Worm (Caenorhabditis elegans) whole organism, early embryonic: ENCODE results near the gene dlat-2.

Experiments used
- B0310.2 ChIP-seq: sonication (generic microtip); optimal IDR thresholded peaks from 2 replicates; lab custom pipeline; 2016; ENCODE audit warnings: mild to moderate bottlenecking, missing genetic modification characterization, missing compliant biosample characterization
- F13C5.2 ChIP-seq: sonication (generic microtip); optimal IDR thresholded peaks from 2 replicates; lab custom pipeline; 2017; ENCODE audit warnings: mild to moderate bottlenecking, missing genetic modification characterization, inconsistent platforms, missing compliant biosample characterization
- aly-1 ChIP-seq: sonication (generic microtip); optimal IDR thresholded peaks from 2 replicates; lab custom pipeline; 2016; ENCODE audit warnings: missing genetic modification characterization, missing compliant biosample characterization
- ama-1 ChIP-seq: fragments of 150-350 bp; optimal IDR thresholded peaks from 2 replicates; lab custom pipeline; 2014
- ceh-13 ChIP-seq: fragments of 200-800 bp; sonication (Bioruptor generic); optimal IDR thresholded peaks from 2 replicates; lab custom pipeline; 2018; ENCODE audit warnings: mild to moderate bottlenecking, missing genetic modification characterization, missing compliant biosample characterization
- ceh-36 ChIP-seq: sonication (generic microtip); optimal IDR thresholded peaks from 2 replicates; lab custom pipeline; 2016; ENCODE audit warnings: missing genetic modification characterization, inconsistent platforms, missing compliant biosample characterization
- ets-7 ChIP-seq: sonication (generic microtip); optimal IDR thresholded peaks from 2 replicates; lab custom pipeline; 2016; ENCODE audit warnings: missing genotype, missing genetic modification characterization, missing compliant biosample characterization
- flt-1 ChIP-seq: fragments of 200-800 bp; sonication (Bioruptor generic); IDR thresholded peaks from 2 replicates; pipeline ENCODE4 v1.3.6; 2022; ENCODE audit warnings: missing genetic modification characterization, missing compliant biosample characterization
- hmbx-1 ChIP-seq: sonication (generic microtip); optimal IDR thresholded peaks from 2 replicates; lab custom pipeline; 2016; ENCODE audit warnings: mild to moderate bottlenecking, missing genetic modification characterization, missing compliant biosample characterization
- hmg-4 ChIP-seq: fragments of 200-800 bp; sonication (Bioruptor generic); optimal IDR thresholded peaks from 2 replicates; lab custom pipeline; 2018; ENCODE audit warnings: mild to moderate bottlenecking, missing genetic modification characterization, missing compliant biosample characterization
- hnd-1 ChIP-seq: sonication (generic microtip); optimal IDR thresholded peaks from 2 replicates; lab custom pipeline; 2016; ENCODE audit warnings: missing genetic modification characterization, missing compliant biosample characterization
- pes-1 ChIP-seq: fragments of 200-800 bp; sonication (Bioruptor generic); IDR thresholded peaks from 2 replicates; pipeline ENCODE4 v1.3.6; 2022; ENCODE audit warnings: missing genetic modification reagents, missing genetic modification characterization, missing compliant biosample characterization
- scrt-1 ChIP-seq: fragments of 200-800 bp; sonication (Bioruptor generic); IDR thresholded peaks from 2 replicates; pipeline ENCODE4 v1.3.6; 2022; ENCODE audit warnings: missing genetic modification characterization, missing compliant biosample characterization
- sea-1 ChIP-seq: fragments of 200-800 bp; sonication (Bioruptor generic); conservative IDR thresholded peaks from 2 replicates; pipeline ENCODE4 v1.3.6; 2022; ENCODE audit warnings: missing genetic modification characterization, missing compliant biosample characterization
- tbx-11 ChIP-seq: fragments of 200-800 bp; sonication (Bioruptor generic); IDR thresholded peaks from 2 replicates; pipeline ENCODE4 v1.3.6; 2022; ENCODE audit warnings: missing genetic modification characterization, missing compliant biosample characterization
- tbx-37 ChIP-seq: fragments of 200-800 bp; sonication (Bioruptor generic); conservative IDR thresholded peaks from 2 replicates; pipeline ENCODE4 v1.3.6; 2022; ENCODE audit warnings: missing genetic modification reagents, missing genetic modification characterization, missing compliant biosample characterization
- tra-4 ChIP-seq: sonication (generic microtip); optimal IDR thresholded peaks from 2 replicates; lab custom pipeline; 2017; ENCODE audit warnings: missing genetic modification characterization, missing compliant biosample characterization

The dlat-2 gene

DNA sequence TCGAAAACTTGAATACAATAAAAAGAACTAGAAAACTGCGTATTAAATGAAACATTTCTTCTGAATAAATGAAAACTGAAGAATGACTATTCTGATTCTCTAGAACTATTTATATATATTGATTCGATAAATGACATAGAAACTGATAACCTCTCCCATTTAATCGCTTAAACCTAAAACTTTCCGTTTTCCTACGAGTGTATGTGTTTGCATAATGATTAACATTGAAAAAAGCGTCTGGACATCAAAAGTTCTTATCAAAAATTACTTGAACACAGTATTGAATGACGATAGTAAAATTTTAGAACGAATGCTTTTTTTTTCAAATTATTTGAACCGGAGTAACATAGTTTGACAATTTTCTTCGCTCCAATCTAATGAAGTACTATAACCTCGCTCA lies 38.2 kb upstream of the dlat-2 start, which contains the start of gene C49C3.9:
TSS of gene C49C3.9 (minus strand) at position 136 of the 400 bp plus-strand sequence.
- no peak for TF ChIP-seq sea-1

DNA sequence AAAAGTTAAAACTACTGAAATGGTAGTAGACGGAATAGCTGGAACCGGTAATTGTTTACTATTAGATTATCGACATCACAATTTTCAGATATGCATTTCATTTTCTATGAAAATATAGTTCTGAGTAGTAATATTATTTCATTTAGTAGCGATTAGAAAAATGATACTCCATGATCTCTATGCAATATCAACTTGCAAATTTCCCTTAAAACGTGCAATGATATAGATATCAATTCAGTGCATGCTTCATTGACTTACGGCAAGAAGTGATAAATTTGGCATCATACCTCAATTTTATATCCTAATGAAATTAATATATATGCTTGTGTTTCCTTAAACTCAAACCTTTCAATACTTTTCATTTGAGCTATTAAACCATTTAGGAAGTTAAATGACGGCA lies 37.8 kb upstream of the dlat-2 start, which contains the start of gene C49C3.21:
TSS of gene C49C3.21 (plus strand) at position 301 of the 400 bp plus-strand sequence.
- TF ChIP-seq B0310.2 (tag; lab: Kevin White, UChicago) (no peak), F13C5.2 (tag; lab: Kevin White, UChicago) (no peak), ama-1 (lab: Kevin White, UChicago) (no peak), ceh-13 (GFP tag; lab: Kevin White, UChicago) (no peak), ets-7 (tag; lab: Kevin White, UChicago) (no peak)

DNA sequence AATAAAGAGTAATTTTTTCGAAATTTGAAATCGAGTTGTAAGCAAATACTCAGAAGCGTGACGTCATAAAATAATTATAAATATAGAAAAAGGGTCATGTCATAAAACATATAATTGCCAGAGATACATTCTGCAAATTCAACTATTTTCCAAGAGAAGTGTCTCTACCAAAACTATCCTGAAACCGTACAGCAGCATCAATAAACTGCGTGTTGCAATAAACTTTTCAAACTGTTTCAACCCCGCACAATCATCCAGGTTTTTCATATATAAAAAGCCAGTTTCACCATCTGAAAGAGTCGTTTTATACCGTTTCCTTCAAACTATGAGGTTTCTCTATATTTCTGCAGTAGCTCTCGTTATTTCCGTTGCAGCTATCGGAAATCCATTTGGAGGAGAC lies 36.9 kb upstream of the dlat-2 start, which contains the start of gene C49C3.11:
TSS of gene C49C3.11 (plus strand) at position 301 of the 400 bp plus-strand sequence.
- TF ChIP-seq hmg-4 (GFP tag; lab: Kevin White, UChicago), result no peak
- TF ChIP-seq ets-7 (tag; lab: Kevin White, UChicago), result no peak
- no peak for TF ChIP-seq tra-4
- no peak for TF ChIP-seq sea-1
- TF ChIP-seq B0310.2 (tag; lab: Kevin White, UChicago), result no peak
- TF ChIP-seq F13C5.2 (tag; lab: Kevin White, UChicago), result no peak
- TF ChIP-seq ceh-36 (tag; lab: Kevin White, UChicago), result no peak
- no peak for TF ChIP-seq aly-1 (tag; lab: Kevin White, UChicago)
- TF ChIP-seq tbx-11 (GFP tag; lab: Robert Waterston, UW), result no peak
- TF ChIP-seq tbx-37, result no peak
- TF ChIP-seq ama-1 (lab: Kevin White, UChicago), result no peak
- TF ChIP-seq ceh-13 (GFP tag; lab: Kevin White, UChicago), result no peak
- TF ChIP-seq scrt-1, result no peak
- no peak for TF ChIP-seq hnd-1 (tag; lab: Kevin White, UChicago)

DNA sequence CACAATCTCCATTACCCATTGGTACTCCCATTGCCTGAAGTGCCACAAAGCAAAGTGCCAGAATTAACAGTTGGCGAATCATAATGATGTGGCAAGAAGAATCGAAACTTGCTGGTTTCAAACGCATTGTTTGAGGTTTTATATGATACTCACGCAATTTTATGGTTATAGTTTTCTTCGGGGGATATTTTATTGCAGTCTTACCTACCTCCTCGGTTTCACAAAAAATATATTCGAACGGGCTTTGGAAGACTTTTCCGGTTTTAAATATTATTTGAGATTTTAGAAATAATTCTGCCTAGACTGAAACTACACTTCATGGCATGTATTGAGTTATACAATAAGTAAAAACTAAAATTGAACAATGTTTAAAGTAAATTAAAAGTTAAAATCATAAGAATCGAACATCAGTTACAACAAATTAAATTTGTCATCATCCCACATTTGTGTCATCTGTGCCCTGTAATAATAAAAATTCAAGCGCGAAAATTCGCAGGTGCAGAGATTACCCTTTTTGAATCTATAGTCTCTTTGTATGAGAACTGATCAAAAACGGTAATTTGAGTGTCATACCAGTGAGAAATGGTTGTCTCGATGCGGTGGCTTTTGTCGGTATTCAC lies 33.7 kb upstream of the dlat-2 start, which contains the start of the genes clec-197 and clec-198:
TSS of gene clec-197 (minus strand) at position 101 of the 620 bp plus-strand sequence.
TSS of gene clec-198 (plus strand) at position 570 of the 620 bp plus-strand sequence.
- TF ChIP-seq B0310.2 (tag; lab: Kevin White, UChicago) (no peak), ceh-13 (GFP tag; lab: Kevin White, UChicago) (no peak), tbx-37 (no peak), ceh-36 (tag; lab: Kevin White, UChicago) (no peak), aly-1 (tag; lab: Kevin White, UChicago) (no peak), ama-1 (lab: Kevin White, UChicago) (no peak), flt-1 (GFP tag; lab: Robert Waterston, UW) (no peak)

DNA sequence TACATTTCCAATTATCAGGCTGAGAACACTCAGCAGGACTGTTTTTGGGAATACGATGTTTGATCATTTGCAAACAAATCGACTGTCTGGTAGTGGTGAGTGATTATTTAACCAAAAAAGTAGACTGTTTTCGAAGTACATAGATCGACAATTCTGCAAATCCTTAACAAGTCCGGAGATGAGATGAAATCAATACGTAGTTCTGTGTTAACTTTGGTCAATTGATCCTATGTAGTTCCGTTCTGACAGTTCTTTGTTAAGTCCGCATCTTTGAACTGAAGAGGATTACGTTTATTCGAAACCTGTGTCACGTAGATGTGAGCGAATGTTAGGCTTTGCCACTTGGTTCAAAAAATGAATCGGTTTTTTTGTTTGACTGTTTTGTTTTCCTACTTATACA lies 28.8 kb upstream of the dlat-2 start, which contains the start of gene clec-199:
TSS of gene clec-199 (plus strand) at position 301 of the 400 bp plus-strand sequence.
- TF ChIP-seq tbx-11 (GFP tag; lab: Robert Waterston, UW) (no peak), tra-4 (no peak), hmg-4 (GFP tag; lab: Kevin White, UChicago) (no peak), ama-1 (lab: Kevin White, UChicago) (no peak), hmbx-1 (no peak), ets-7 (tag; lab: Kevin White, UChicago) (no peak), ceh-36 (tag; lab: Kevin White, UChicago) (no peak), aly-1 (tag; lab: Kevin White, UChicago) (no peak), scrt-1 (no peak), F13C5.2 (tag; lab: Kevin White, UChicago) (no peak), sea-1 (no peak), hnd-1 (tag; lab: Kevin White, UChicago) (no peak), ceh-13 (GFP tag; lab: Kevin White, UChicago) (no peak)

DNA sequence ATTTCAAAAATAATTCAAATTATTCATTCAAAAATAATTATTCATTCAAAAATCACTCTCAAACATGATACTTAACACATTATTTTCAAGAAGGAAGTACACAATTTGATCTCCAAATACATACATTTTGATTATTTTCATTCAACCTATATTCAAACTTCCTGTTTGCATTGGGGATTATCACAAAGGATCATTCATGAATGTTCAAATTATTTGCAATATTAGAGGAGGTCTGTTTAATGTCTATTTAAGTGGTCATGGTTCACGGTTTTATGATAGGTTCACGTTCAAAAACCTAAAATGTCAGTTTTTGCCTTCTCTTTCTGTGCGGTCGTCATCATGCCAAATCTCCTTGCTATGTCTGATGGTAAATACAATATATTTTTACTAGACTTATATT lies 19.3 kb upstream of the dlat-2 start, which contains the start of gene clec-202:
TSS of gene clec-202 (plus strand) at position 301 of the 400 bp plus-strand sequence.
- TF ChIP-seq aly-1 (tag; lab: Kevin White, UChicago) (no peak), tbx-37 (no peak), hnd-1 (tag; lab: Kevin White, UChicago) (no peak), tra-4 (no peak), sea-1 (no peak), ama-1 (lab: Kevin White, UChicago) (no peak), hmg-4 (GFP tag; lab: Kevin White, UChicago) (no peak), ceh-36 (tag; lab: Kevin White, UChicago) (no peak), B0310.2 (tag; lab: Kevin White, UChicago) (no peak), flt-1 (GFP tag; lab: Robert Waterston, UW) (no peak), hmbx-1 (no peak), tbx-11 (GFP tag; lab: Robert Waterston, UW) (no peak), pes-1 (GFP tag; lab: Robert Waterston, UW) (no peak), ets-7 (tag; lab: Kevin White, UChicago) (no peak), F13C5.2 (tag; lab: Kevin White, UChicago) (no peak), scrt-1 (no peak), ceh-13 (GFP tag; lab: Kevin White, UChicago) (no peak)

DNA sequence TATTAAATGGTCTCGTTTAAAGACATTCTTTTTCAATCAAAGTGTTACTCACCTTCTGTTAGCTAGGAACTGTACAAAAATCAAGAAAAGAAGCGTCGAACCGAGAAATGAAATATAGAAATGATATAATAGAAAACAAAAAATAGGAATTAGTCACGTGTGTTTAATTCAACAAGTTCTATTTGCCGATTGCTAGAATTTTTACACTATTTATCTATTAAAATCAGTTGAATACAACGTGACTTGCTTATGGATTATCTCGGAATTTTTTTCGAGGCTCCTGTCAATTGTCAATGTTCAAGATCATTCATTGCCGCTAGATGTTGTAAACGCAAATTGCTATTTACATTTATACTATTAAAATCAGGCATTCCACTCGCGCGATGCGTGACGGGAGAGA lies 13.1 kb upstream of the dlat-2 start, which contains the start of gene zipt-17:
TSS of gene zipt-17 (minus strand) at position 101 of the 400 bp plus-strand sequence.
- no peak for TF ChIP-seq scrt-1
- no peak for TF ChIP-seq ceh-13 (GFP tag; lab: Kevin White, UChicago)
- no peak for TF ChIP-seq ets-7 (tag; lab: Kevin White, UChicago)
- TF ChIP-seq ama-1 (lab: Kevin White, UChicago), result no peak
- TF ChIP-seq ceh-36 (tag; lab: Kevin White, UChicago), result no peak
- no peak for TF ChIP-seq sea-1
- TF ChIP-seq hmg-4 (GFP tag; lab: Kevin White, UChicago), result no peak
- TF ChIP-seq flt-1 (GFP tag; lab: Robert Waterston, UW), result no peak
- no peak for TF ChIP-seq F13C5.2 (tag; lab: Kevin White, UChicago)
- no peak for TF ChIP-seq tbx-11 (GFP tag; lab: Robert Waterston, UW)
- TF ChIP-seq B0310.2 (tag; lab: Kevin White, UChicago), result no peak
- TF ChIP-seq tra-4, result no peak
- TF ChIP-seq aly-1 (tag; lab: Kevin White, UChicago), result no peak
